Worm (Caenorhabditis elegans) whole organism, late embryonic: ENCODE data around the gene hsp-17.

Source experiments
- dve-1 ChIP-seq: sonication (generic microtip); optimal IDR thresholded peaks from 2 replicates; lab custom pipeline; 2017; ENCODE audit warnings: antibody characterized with exemption, mild to moderate bottlenecking, missing genetic modification characterization, missing compliant biosample characterization
- elt-2 ChIP-seq: sonication (generic microtip); optimal IDR thresholded peaks from 2 replicates; lab custom pipeline; 2016; ENCODE audit warnings: missing genetic modification reagents, missing genetic modification characterization, missing compliant biosample characterization
- pag-3 ChIP-seq: sonication (generic microtip); optimal IDR thresholded peaks from 2 replicates; lab custom pipeline; 2016; ENCODE audit warnings: missing compliant biosample characterization, missing genetic modification characterization, borderline replicate concordance
- rnt-1 ChIP-seq: sonication (generic microtip); optimal IDR thresholded peaks from 2 replicates; lab custom pipeline; 2016; ENCODE audit warnings: missing genetic modification characterization, missing compliant biosample characterization
- syd-9 ChIP-seq: sonication (generic microtip); optimal IDR thresholded peaks from 2 replicates; lab custom pipeline; 2016; ENCODE audit warnings: mild to moderate bottlenecking, missing genetic modification characterization, moderate library complexity, missing compliant biosample characterization

DNA sequence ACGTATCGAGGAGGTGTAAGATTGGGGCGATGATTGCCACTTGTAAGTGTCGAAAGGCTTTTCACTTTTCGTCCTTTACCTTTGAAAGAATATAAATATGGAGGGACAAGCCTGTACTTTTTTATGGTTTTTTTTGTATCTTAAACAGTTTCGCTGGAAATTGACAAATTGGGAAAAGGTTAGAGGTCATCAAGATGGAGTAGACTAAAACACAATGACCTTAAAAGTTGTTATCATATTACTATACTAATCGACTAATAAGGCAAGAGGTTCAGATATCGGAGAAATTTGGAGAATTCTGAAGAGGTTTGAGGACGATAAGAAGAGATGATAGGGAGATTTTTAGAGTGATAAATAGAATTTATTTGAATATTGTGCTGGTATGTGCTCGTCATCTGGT, 20.4 kb upstream of the hsp-17 start:
- TF ChIP-seq dve-1 (tag; lab: Kevin White, UChicago) (no peak), syd-9 (tag; lab: Kevin White, UChicago) (no peak), rnt-1 (no peak), elt-2 (tag; lab: Kevin White, UChicago) (peak; percentile 56), pag-3 (tag; lab: Kevin White, UChicago) (no peak)
